Fruit fly (Drosophila melanogaster): Measurements from ENCODE around the gene CG1271.

Gene CG1271

DNA sequence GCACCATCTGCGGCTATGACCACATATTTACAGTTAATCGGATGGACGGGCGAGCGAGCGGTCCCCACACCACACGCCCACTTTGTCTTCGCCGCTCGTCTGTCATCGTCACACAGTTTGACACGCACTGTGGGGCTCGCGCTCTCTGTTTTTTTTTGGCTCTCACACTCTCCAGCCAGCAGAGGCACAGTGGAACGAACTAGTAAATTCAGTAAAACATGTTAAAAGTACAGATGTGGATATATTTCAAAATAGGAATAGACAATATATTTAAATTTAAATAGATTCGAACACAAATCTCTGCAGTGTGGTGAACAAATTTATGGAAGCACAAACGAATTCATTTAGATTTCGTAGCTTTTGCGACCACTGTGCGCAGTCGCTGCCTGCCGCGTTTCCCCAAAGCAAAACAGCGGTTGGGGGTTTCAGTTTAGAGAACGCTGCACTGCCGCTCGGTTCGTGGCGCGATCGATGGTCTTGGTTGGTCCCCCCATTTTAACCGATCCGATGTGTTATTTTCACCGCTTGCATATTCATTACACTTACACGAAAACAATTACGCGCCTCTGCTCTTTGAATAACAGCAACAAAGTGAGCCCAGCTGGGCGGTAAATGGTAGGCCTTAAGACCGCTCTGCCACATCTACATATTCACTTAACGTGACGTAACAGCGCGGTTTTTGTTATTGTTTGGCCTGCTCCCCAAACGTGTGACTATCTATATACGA lies 29.0 kb downstream of the CG1271 start (continued):
- TF ChIP-seq org-1 (GFP tag; optimal IDR thresholded peaks at IDR 0.05): peak; percentile 98
- peak; percentile 97 for TF ChIP-seq Dad (GFP tag; optimal IDR thresholded peaks at IDR 0.05)
- TF ChIP-seq fd64A (GFP tag; optimal IDR thresholded peaks at IDR 0.05): peak; percentile 97
- peak; percentile 96 for TF ChIP-seq CG11085 (GFP tag; IDR thresholded peaks at IDR 0.05)
- TF ChIP-seq sens (GFP tag): peak; percentile 100
- peak; percentile 97 for TF ChIP-seq mam (GFP tag; optimal IDR thresholded peaks at IDR 0.05)
- peak; percentile 97 for TF ChIP-seq CG16815 (GFP tag; optimal IDR thresholded peaks at IDR 0.05)
- peak; percentile 80 for TF ChIP-seq HmgD (GFP tag; optimal IDR thresholded peaks at IDR 0.05)
- peak; percentile 98 for TF ChIP-seq dmrt99B (tag; optimal IDR thresholded peaks at IDR 0.05)
- TF ChIP-seq salm (tag; optimal IDR thresholded peaks at IDR 0.05): peak; percentile 98
- no peak for TF ChIP-seq CG2129 (GFP tag; IDR thresholded peaks at IDR 0.05; ENCODE audit: partially characterized antibody)
- peak; percentile 97 for TF ChIP-seq Ssrp (tag; optimal IDR thresholded peaks at IDR 0.05)
- TF ChIP-seq dati (GFP tag; IDR thresholded peaks at IDR 0.05): peak; percentile 96
- TF ChIP-seq Fer2 (tag; optimal IDR thresholded peaks at IDR 0.05): peak; percentile 95
- peak; percentile 97 for TF ChIP-seq Gug (GFP tag; IDR thresholded peaks at IDR 0.05)
- TF ChIP-seq CG18619 (GFP tag; optimal IDR thresholded peaks at IDR 0.05): peak; percentile 98
- TF ChIP-seq usp (GFP tag; optimal IDR thresholded peaks at IDR 0.05): no peak
- TF ChIP-seq pan (optimal IDR thresholded peaks at IDR 0.05): no peak
- peak in 1 of 2 experiments; percentile 99 for TF ChIP-seq pan (GFP tag; optimal IDR thresholded peaks at IDR 0.05 in 1 of 2, IDR thresholded peaks at IDR 0.05 in 1 of 2)
- TF ChIP-seq CG12659 (GFP tag; optimal IDR thresholded peaks at IDR 0.05): peak; percentile 99
- TF ChIP-seq twi (tag; optimal IDR thresholded peaks at IDR 0.05): peak; percentile 90
- peak; percentile 98 for TF ChIP-seq fd96Cb (tag; optimal IDR thresholded peaks at IDR 0.05)
- TF ChIP-seq ftz-f1 (GFP tag; optimal IDR thresholded peaks at IDR 0.05): peak; percentile 94
- TF ChIP-seq CG16813 (GFP tag; IDR thresholded peaks at IDR 0.05; ENCODE audit: partially characterized antibody): peak; percentile 66
- TF ChIP-seq CG14014 (GFP tag; IDR thresholded peaks at IDR 0.05): peak; percentile 99
- TF ChIP-seq CG13894 (tag; optimal IDR thresholded peaks at IDR 0.05): peak; percentile 98
- TF ChIP-seq CG4820 (GFP tag; optimal IDR thresholded peaks at IDR 0.05): peak; percentile 97
- TF ChIP-seq hth (optimal IDR thresholded peaks at IDR 0.05): no peak
- peak; percentile 98 for TF ChIP-seq esg (GFP tag; conservative IDR thresholded peaks at IDR 0.05)
- peak; percentile 84 for TF ChIP-seq kni (GFP tag; optimal IDR thresholded peaks at IDR 0.05)
- TF ChIP-seq Hr3 (GFP tag; optimal IDR thresholded peaks at IDR 0.05): peak; percentile 98
- peak; percentile 94 for TF ChIP-seq zen (tag; optimal IDR thresholded peaks at IDR 0.05)
- peak; percentile 98 for TF ChIP-seq H2.0 (GFP tag; IDR thresholded peaks at IDR 0.05)
- TF ChIP-seq CG12236 (GFP tag; optimal IDR thresholded peaks at IDR 0.05): peak; percentile 88
- TF ChIP-seq CG15073 (GFP tag; optimal IDR thresholded peaks at IDR 0.05): peak; percentile 87
- TF ChIP-seq CG17186 (GFP tag; optimal IDR thresholded peaks at IDR 0.05): peak; percentile 86
- TF ChIP-seq Gsc (GFP tag; IDR thresholded peaks at IDR 0.05): no peak
- peak; percentile 82 for TF ChIP-seq CG9876 (GFP tag; optimal IDR thresholded peaks at IDR 0.05)
- peak; percentile 90 for TF ChIP-seq sna (GFP tag; IDR thresholded peaks at IDR 0.05; ENCODE audit: partially characterized antibody)
- TF ChIP-seq stwl (tag; optimal IDR thresholded peaks at IDR 0.05): peak; percentile 68
- peak; percentile 57 for TF ChIP-seq Sry-δ (GFP tag; optimal IDR thresholded peaks at IDR 0.05)
- peak; percentile 90 for TF ChIP-seq CG15696 (tag; optimal IDR thresholded peaks at IDR 0.05)
- TF ChIP-seq CG1233 (GFP tag; optimal IDR thresholded peaks at IDR 0.05): peak; percentile 97
- TF ChIP-seq tll (GFP tag; optimal IDR thresholded peaks at IDR 0.05): peak in 1 of 2 experiments; percentile 30
- TF ChIP-seq CG12769 (tag; optimal IDR thresholded peaks at IDR 0.05): peak; percentile 99
- peak; percentile 98 for TF ChIP-seq tap (tag; optimal IDR thresholded peaks at IDR 0.05)
- TF ChIP-seq CG10267 (tag; optimal IDR thresholded peaks at IDR 0.05): peak; percentile 95
- TF ChIP-seq CG17385 (GFP tag; optimal IDR thresholded peaks at IDR 0.05): peak; percentile 97
- peak; percentile 90 for TF ChIP-seq CG1792 (GFP tag; optimal IDR thresholded peaks at IDR 0.05)
